Fruit fly (Drosophila melanogaster) whole organism, embryonic: ENCODE measurements around the gene CG34309.
A peak's percentile ranks its signal among the peaks of the same experiment; 100 is the strongest.

Experiments
- B-H2 ChIP-seq: fragments of 200-800 bp; sonication (Bioruptor generic); optimal IDR thresholded peaks from 2 replicates; lab custom pipeline; 2018; ENCODE audit warnings: missing biosample characterization, mild to moderate bottlenecking, missing genetic modification characterization
- CG10147 ChIP-seq: fragments of 200-800 bp; sonication (Bioruptor generic); optimal IDR thresholded peaks from 2 replicates; lab custom pipeline; 2019; ENCODE audit warnings: missing biosample characterization, mild to moderate bottlenecking, missing genetic modification characterization, moderate library complexity
- CG12071 ChIP-seq: fragments of 200-800 bp; sonication (Bioruptor generic); optimal IDR thresholded peaks from 3 replicates; lab custom pipeline; 2018; ENCODE audit warnings: missing biosample characterization, mild to moderate bottlenecking, missing genetic modification characterization
- CG15011 ChIP-seq: fragments of 200-800 bp; sonication (Bioruptor generic); optimal IDR thresholded peaks from 3 replicates; lab custom pipeline; 2018; ENCODE audit warnings: missing biosample characterization, mild to moderate bottlenecking, missing genetic modification characterization
- CG15514 ChIP-seq: fragments of 200-800 bp; sonication (Bioruptor generic); optimal IDR thresholded peaks from 3 replicates; lab custom pipeline; 2017; ENCODE audit warnings: missing biosample characterization, missing genetic modification characterization, mild to moderate bottlenecking, moderate library complexity, missing genetic modification reagents
- CG16813 ChIP-seq: fragments of 200-800 bp; sonication (Bioruptor generic); IDR thresholded peaks from 3 replicates; pipeline ENCODE4 v1.3.6; 2022; ENCODE audit warnings: missing biosample characterization, missing genetic modification characterization; ENCODE audit not compliant: partially characterized antibody
- CG17568 ChIP-seq: fragments of 200-800 bp; sonication (Bioruptor generic); optimal IDR thresholded peaks from 2 replicates; lab custom pipeline; 2018; ENCODE audit warnings: missing biosample characterization, mild to moderate bottlenecking, missing genetic modification characterization, moderate library complexity
- CG30403 ChIP-seq: fragments of 200-800 bp; sonication (Bioruptor generic); optimal IDR thresholded peaks from 3 replicates; lab custom pipeline; 2016; ENCODE audit warnings: missing biosample characterization, missing genetic modification characterization
- CG6254 ChIP-seq: fragments of 200-800 bp; sonication (Bioruptor generic); optimal IDR thresholded peaks from 3 replicates; lab custom pipeline; 2017; ENCODE audit warnings: mild to moderate bottlenecking, missing biosample characterization, missing genetic modification reagents, missing genetic modification characterization
- CG6854 ChIP-seq: fragments of 200-800 bp; sonication (Bioruptor generic); optimal IDR thresholded peaks from 3 replicates; lab custom pipeline; 2017; ENCODE audit warnings: missing biosample characterization, mild to moderate bottlenecking, missing genetic modification characterization
- CG7271 ChIP-seq: fragments of 200-800 bp; sonication (Bioruptor generic); optimal IDR thresholded peaks from 2 replicates; lab custom pipeline; 2018; ENCODE audit warnings: missing biosample characterization, mild to moderate bottlenecking, missing genetic modification characterization, moderate library complexity
- CG8089 ChIP-seq: fragments of 200-800 bp; sonication (Bioruptor generic); optimal IDR thresholded peaks from 3 replicates; lab custom pipeline; 2016; ENCODE audit warnings: missing biosample characterization, missing genetic modification characterization
- CG8290 ChIP-seq, 3 experiments: fragments of 200-800 bp; sonication (Bioruptor generic); optimal IDR thresholded peaks; 2 replicates each; lab custom pipeline; 2016 to 2019; ENCODE audit warnings: missing biosample characterization in 3 of 3, missing genetic modification characterization in 3 of 3, mild to moderate bottlenecking in 2 of 3, moderate library complexity in 1 of 3
- CG9215 ChIP-seq: fragments of 200-800 bp; sonication (Bioruptor generic); IDR thresholded peaks from 2 replicates; pipeline ENCODE4 v1.3.6; 2022; ENCODE audit warnings: missing biosample characterization, missing genetic modification characterization
- D19A ChIP-seq: fragments of 200-800 bp; optimal IDR thresholded peaks from 3 replicates; lab custom pipeline; 2019; ENCODE audit warnings: missing biosample characterization, mild to moderate bottlenecking, missing genetic modification characterization, moderate library complexity
- Deaf1 ChIP-seq: fragments of 200-800 bp; optimal IDR thresholded peaks from 3 replicates; lab custom pipeline; 2019; ENCODE audit warnings: missing biosample characterization, mild to moderate bottlenecking, missing genetic modification characterization, moderate library complexity
- Dip3 ChIP-seq: fragments of 200-800 bp; sonication (Bioruptor generic); optimal IDR thresholded peaks from 3 replicates; lab custom pipeline; 2016; ENCODE audit warnings: missing biosample characterization, missing genetic modification characterization
- Gug ChIP-seq: fragments of 200-800 bp; sonication (Bioruptor generic); IDR thresholded peaks from 4 replicates; pipeline ENCODE4 v1.3.6; 2022; ENCODE audit warnings: missing biosample characterization, missing genetic modification characterization
- HLHmδ ChIP-seq: fragments of 200-800 bp; sonication (Bioruptor generic); optimal IDR thresholded peaks from 2 replicates; lab custom pipeline; 2018; ENCODE audit warnings: missing biosample characterization, mild to moderate bottlenecking, missing genetic modification characterization, moderate library complexity
- Hr3 ChIP-seq: fragments of 200-800 bp; sonication (Bioruptor generic); optimal IDR thresholded peaks from 3 replicates; lab custom pipeline; 2016; ENCODE audit warnings: missing biosample characterization, missing genetic modification characterization
- NC2α ChIP-seq: fragments of 200-800 bp; sonication (Bioruptor generic); optimal IDR thresholded peaks from 2 replicates; lab custom pipeline; 2016; ENCODE audit warnings: missing biosample characterization, missing genetic modification characterization
- Nf-YA ChIP-seq: fragments of 200-800 bp; sonication (Bioruptor generic); IDR thresholded peaks from 2 replicates; pipeline ENCODE4 v1.3.6; 2022; ENCODE audit warnings: missing biosample characterization, missing genetic modification characterization
- Rx ChIP-seq: fragments of 200-800 bp; sonication (Bioruptor generic); IDR thresholded peaks from 2 replicates; pipeline ENCODE4 v1.3.6; 2022; ENCODE audit warnings: missing biosample characterization, missing genetic modification characterization
- Scr ChIP-seq: fragments of 200-800 bp; sonication (Bioruptor generic); IDR thresholded peaks from 2 replicates; pipeline ENCODE4 v1.3.6; 2022; ENCODE audit warnings: missing biosample characterization, missing genetic modification characterization; ENCODE audit not compliant: partially characterized antibody
- Side ChIP-seq: fragments of 200-800 bp; sonication (Bioruptor generic); optimal IDR thresholded peaks from 2 replicates; lab custom pipeline; 2016; ENCODE audit warnings: missing biosample characterization, missing genetic modification characterization
- Sry-β ChIP-seq: fragments of 200-800 bp; sonication (Bioruptor generic); optimal IDR thresholded peaks from 2 replicates; lab custom pipeline; 2018; ENCODE audit warnings: missing biosample characterization, mild to moderate bottlenecking, missing genetic modification characterization, moderate library complexity
- TFAM ChIP-seq: fragments of 200-800 bp; sonication (Bioruptor generic); optimal IDR thresholded peaks from 2 replicates; lab custom pipeline; 2017; ENCODE audit warnings: missing biosample characterization, missing genetic modification characterization, inconsistent platforms
- ap ChIP-seq: fragments of 200-800 bp; sonication (Bioruptor generic); IDR thresholded peaks from 2 replicates; pipeline ENCODE4 v1.3.6; 2022; ENCODE audit warnings: missing biosample characterization, missing genetic modification characterization
- ash1 ChIP-seq: fragments of 200-800 bp; sonication (Bioruptor generic); optimal IDR thresholded peaks from 2 replicates; lab custom pipeline; 2018; ENCODE audit warnings: missing biosample characterization, mild to moderate bottlenecking, missing genetic modification characterization
- cas ChIP-seq: fragments of 200-800 bp; sonication (Bioruptor generic); IDR thresholded peaks from 2 replicates; pipeline ENCODE4 v1.3.6; 2022; ENCODE audit warnings: missing biosample characterization, missing genetic modification characterization
- chinmo ChIP-seq: fragments of 200-800 bp; sonication (Bioruptor generic); IDR thresholded peaks from 4 replicates; pipeline ENCODE4 v1.3.6; 2022; ENCODE audit warnings: missing biosample characterization, missing genetic modification characterization; ENCODE audit not compliant: partially characterized antibody
- danr ChIP-seq: fragments of 200-800 bp; sonication (Bioruptor generic); IDR thresholded peaks from 2 replicates; pipeline ENCODE4 v1.3.6; 2022; ENCODE audit warnings: missing biosample characterization, missing genetic modification characterization
- dm ChIP-seq: fragments of 200-800 bp; sonication (Bioruptor generic); optimal IDR thresholded peaks from 3 replicates; lab custom pipeline; 2016; ENCODE audit warnings: missing biosample characterization, missing genetic modification characterization
- dysf ChIP-seq: fragments of 200-800 bp; sonication (Bioruptor generic); IDR thresholded peaks from 3 replicates; pipeline ENCODE4 v1.3.6; 2022; ENCODE audit warnings: missing biosample characterization, missing genetic modification characterization
- eve ChIP-seq, 2 experiments: fragments of >200 bp; optimal IDR thresholded peaks; 2 replicates each; lab custom pipeline; 2017; ENCODE audit warnings: missing biosample characterization in 2 of 2, missing genetic modification characterization in 2 of 2
- fd102C ChIP-seq: fragments of 200-800 bp; sonication (Bioruptor generic); optimal IDR thresholded peaks from 2 replicates; lab custom pipeline; 2018; ENCODE audit warnings: missing biosample characterization, mild to moderate bottlenecking, missing genetic modification characterization, moderate library complexity
- fd64A ChIP-seq: fragments of 200-800 bp; sonication (Bioruptor generic); optimal IDR thresholded peaks from 3 replicates; lab custom pipeline; 2018; ENCODE audit warnings: missing biosample characterization, mild to moderate bottlenecking, missing genetic modification characterization
- ken ChIP-seq: fragments of 200-800 bp; sonication (Bioruptor generic); IDR thresholded peaks from 3 replicates; pipeline ENCODE4 v1.3.6; 2022; ENCODE audit warnings: missing biosample characterization, missing genetic modification characterization
- klu ChIP-seq: fragments of 200-800 bp; sonication (Bioruptor generic); IDR thresholded peaks from 2 replicates; pipeline ENCODE4 v1.3.6; 2022; ENCODE audit warnings: missing biosample characterization, missing genetic modification characterization
- nau ChIP-seq: fragments of 200-800 bp; sonication (Bioruptor generic); optimal IDR thresholded peaks from 3 replicates; lab custom pipeline; 2017; ENCODE audit warnings: missing biosample characterization, mild to moderate bottlenecking, missing genetic modification characterization, missing genetic modification reagents
- nom ChIP-seq: fragments of 200-800 bp; sonication (Bioruptor generic); optimal IDR thresholded peaks from 2 replicates; lab custom pipeline; 2017; ENCODE audit warnings: missing biosample characterization, missing genetic modification characterization, mild to moderate bottlenecking, moderate library complexity, missing genetic modification reagents
- onecut ChIP-seq: fragments of 200-800 bp; sonication (Bioruptor generic); IDR thresholded peaks from 2 replicates; pipeline ENCODE4 v1.3.6; 2022; ENCODE audit warnings: missing biosample characterization, missing genetic modification characterization
- peb ChIP-seq: fragments of 200-800 bp; sonication (Bioruptor generic); IDR thresholded peaks from 2 replicates; pipeline ENCODE4 v1.3.6; 2022; ENCODE audit warnings: missing biosample characterization, missing genetic modification characterization
- pnt ChIP-seq: fragments of 200-800 bp; sonication (Bioruptor generic); optimal IDR thresholded peaks from 3 replicates; lab custom pipeline; 2016; ENCODE audit warnings: missing biosample characterization, missing genetic modification characterization
- pros ChIP-seq: fragments of 200-800 bp; sonication (Bioruptor generic); optimal IDR thresholded peaks from 3 replicates; lab custom pipeline; 2019; ENCODE audit warnings: missing biosample characterization, mild to moderate bottlenecking, missing genetic modification characterization, moderate library complexity
- salm ChIP-seq: fragments of 200-800 bp; sonication (Bioruptor generic); optimal IDR thresholded peaks from 2 replicates; lab custom pipeline; 2018; ENCODE audit warnings: missing biosample characterization, mild to moderate bottlenecking, missing genetic modification characterization
- sens-2 ChIP-seq: fragments of 200-800 bp; sonication (Bioruptor generic); IDR thresholded peaks from 2 replicates; pipeline ENCODE4 v1.3.6; 2022; ENCODE audit warnings: missing biosample characterization, missing genetic modification characterization
- tx ChIP-seq: fragments of 200-800 bp; sonication (Bioruptor generic); optimal IDR thresholded peaks from 2 replicates; lab custom pipeline; 2016; ENCODE audit warnings: missing biosample characterization, missing genetic modification characterization
- vnd ChIP-seq: fragments of 200-800 bp; sonication (Bioruptor generic); IDR thresholded peaks from 3 replicates; pipeline ENCODE4 v1.3.6; 2022; ENCODE audit warnings: missing biosample characterization, missing genetic modification characterization; ENCODE audit not compliant: partially characterized antibody
- wor ChIP-seq: fragments of 200-800 bp; sonication (Bioruptor generic); IDR thresholded peaks from 2 replicates; pipeline ENCODE4 v1.3.6; 2022; ENCODE audit warnings: missing biosample characterization, missing genetic modification characterization
- zen ChIP-seq: fragments of 200-800 bp; sonication (Bioruptor generic); optimal IDR thresholded peaks from 3 replicates; lab custom pipeline; 2018; ENCODE audit warnings: missing biosample characterization, mild to moderate bottlenecking, missing genetic modification characterization, moderate library complexity

The CG34309 gene

dm6 chr3R:13382656-13383142, 10.3 kb downstream of the CG34309 start (continued):
- no peak for TF ChIP-seq Sry-β (GFP tag; lab: Kevin White, UChicago)
- no peak for TF ChIP-seq CG6254 (GFP tag; lab: Kevin White, UChicago)
- no peak for TF ChIP-seq danr (GFP tag; lab: Robert Waterston, UW)
- no peak for TF ChIP-seq eve (GFP tag; optimal IDR thresholded peaks at IDR 0.05; lab: Kevin White, UChicago)
- no peak for TF ChIP-seq dm (GFP tag; lab: Kevin White, UChicago)
- no peak for TF ChIP-seq Nf-YA
- TF ChIP-seq CG10147 (GFP tag; lab: Kevin White, UChicago): no peak
- no peak for TF ChIP-seq wor (GFP tag; lab: Robert Waterston, UW)
- TF ChIP-seq CG8089 (GFP tag; lab: Kevin White, UChicago): no peak
- peak; percentile 7 for TF ChIP-seq CG6854 (GFP tag; lab: Kevin White, UChicago)
- TF ChIP-seq Deaf1 (tag; lab: Kevin White, UChicago): no peak
- no peak for TF ChIP-seq CG17568 (GFP tag; lab: Kevin White, UChicago)
- no peak for TF ChIP-seq klu (GFP tag; lab: Robert Waterston, UW)
- no peak for TF ChIP-seq nom
- TF ChIP-seq CG9215 (GFP tag; lab: Robert Waterston, UW): no peak
- TF ChIP-seq CG7271 (tag; lab: Kevin White, UChicago): no peak
- no peak for TF ChIP-seq dysf
- TF ChIP-seq CG12071 (GFP tag; lab: Kevin White, UChicago): no peak
- no peak for TF ChIP-seq vnd (GFP tag; lab: Robert Waterston, UW)
- no peak for TF ChIP-seq pros (GFP tag; lab: Kevin White, UChicago)
- TF ChIP-seq zen: no peak
- no peak for TF ChIP-seq HLHmδ (GFP tag; lab: Kevin White, UChicago)
- no peak for TF ChIP-seq D19A (tag; lab: Kevin White, UChicago)
- no peak for TF ChIP-seq Gug (GFP tag; lab: Robert Waterston, UW)
- TF ChIP-seq CG15514 (GFP tag; lab: Kevin White, UChicago): no peak
- no peak for TF ChIP-seq TFAM (GFP tag; lab: Kevin White, UChicago)
- TF ChIP-seq Hr3 (GFP tag; lab: Kevin White, UChicago): no peak
- TF ChIP-seq onecut (GFP tag; lab: Robert Waterston, UW): no peak; the same call in 1 of the 2 replicates
- TF ChIP-seq ken: no peak
- TF ChIP-seq nau (GFP tag; lab: Kevin White, UChicago): no peak
- TF ChIP-seq fd64A: no peak
- no peak for TF ChIP-seq ash1 (GFP tag; lab: Kevin White, UChicago)
- no peak for TF ChIP-seq tx (GFP tag; lab: Kevin White, UChicago)
- no peak for TF ChIP-seq Scr
- TF ChIP-seq sens-2: no peak
- TF ChIP-seq Dip3 (GFP tag; lab: Kevin White, UChicago): no peak
- no peak for TF ChIP-seq pnt (GFP tag; lab: Kevin White, UChicago)
- TF ChIP-seq ap (GFP tag; lab: Robert Waterston, UW): no peak
- TF ChIP-seq CG8290 (GFP tag; optimal IDR thresholded peaks at IDR 0.05; lab: Kevin White, UChicago): no peak
- no peak for TF ChIP-seq CG8290 (tag; optimal IDR thresholded peaks at IDR 0.05; lab: Kevin White, UChicago)
- no peak for TF ChIP-seq chinmo (GFP tag; lab: Robert Waterston, UW)
- no peak for TF ChIP-seq NC2α (GFP tag; lab: Kevin White, UChicago)
- no peak for TF ChIP-seq cas (GFP tag; lab: Robert Waterston, UW)
- TF ChIP-seq Rx (GFP tag; lab: Robert Waterston, UW): no peak
- no peak for TF ChIP-seq salm (tag; lab: Kevin White, UChicago)
- no peak for TF ChIP-seq CG15011 (GFP tag; lab: Kevin White, UChicago)
- TF ChIP-seq B-H2 (GFP tag; lab: Kevin White, UChicago): no peak
- TF ChIP-seq Side (GFP tag; lab: Kevin White, UChicago): no peak
- no peak for TF ChIP-seq peb (GFP tag; lab: Robert Waterston, UW)
- TF ChIP-seq CG16813 (GFP tag; lab: Robert Waterston, UW): 0 out of 3 replicates have a peak, but pooled peaks have one; percentile 30
- peak; percentile 16 for TF ChIP-seq CG30403 (GFP tag; lab: Kevin White, UChicago)
- no peak for TF ChIP-seq fd102C (GFP tag; lab: Kevin White, UChicago)
